Worm (Caenorhabditis elegans) whole organism, L2 larva: Measurements from ENCODE around the gene Y108F1.5.
"Not testable (repeated sequence)": the region's sequence is repeated elsewhere in the genome, so short reads cannot be mapped to it uniquely, and the experiment has no call there.

ENCODE experiments used
- C34F6.9 ChIP-seq: fragments of 150-350 bp; optimal IDR thresholded peaks from 2 replicates; lab custom pipeline; 2014; ENCODE audit warnings: missing biosample characterization, missing genetic modification characterization
- F13H6.1 ChIP-seq: sonication (generic microtip); optimal IDR thresholded peaks from 2 replicates; lab custom pipeline; 2016; ENCODE audit warnings: missing genetic modification characterization, missing compliant biosample characterization
- R02D3.7 ChIP-seq: fragments of 150-350 bp; optimal IDR thresholded peaks from 2 replicates; lab custom pipeline; 2014; ENCODE audit warnings: missing biosample characterization, missing genetic modification characterization
- Y55F3AM.14 ChIP-seq: fragments of 200-800 bp; sonication (Bioruptor generic); optimal IDR thresholded peaks from 2 replicates; lab custom pipeline; 2018; ENCODE audit warnings: mild to moderate bottlenecking, missing genetic modification characterization, missing compliant biosample characterization
- ZK546.5 ChIP-seq: sonication (generic microtip); optimal IDR thresholded peaks from 2 replicates; lab custom pipeline; 2017; ENCODE audit warnings: missing biosample characterization, missing genetic modification characterization
- aly-2 ChIP-seq: fragments of 150-350 bp; optimal IDR thresholded peaks from 2 replicates; lab custom pipeline; 2014; ENCODE audit warnings: missing biosample characterization, missing genetic modification characterization
- ama-1 ChIP-seq: fragments of 150-350 bp; optimal IDR thresholded peaks from 2 replicates; lab custom pipeline; 2018; ENCODE audit warnings: inconsistent platforms
- blmp-1 ChIP-seq: sonication (generic microtip); optimal IDR thresholded peaks from 2 replicates; lab custom pipeline; 2017; ENCODE audit warnings: missing genetic modification characterization, mild to moderate bottlenecking, missing compliant biosample characterization, antibody characterized with exemption, moderate library complexity; ENCODE audit not compliant: insufficient read depth
- ceh-82 ChIP-seq: fragments of 150-350 bp; optimal IDR thresholded peaks from 2 replicates; lab custom pipeline; 2014; ENCODE audit warnings: missing biosample characterization, missing genetic modification characterization
- crh-2 ChIP-seq: sonication (generic microtip); optimal IDR thresholded peaks from 2 replicates; lab custom pipeline; 2017; ENCODE audit warnings: missing biosample characterization, missing genetic modification characterization
- dmd-4 ChIP-seq: sonication (generic microtip); optimal IDR thresholded peaks from 2 replicates; lab custom pipeline; 2017; ENCODE audit warnings: missing biosample characterization, missing genetic modification characterization
- egl-27 ChIP-seq: sonication (generic microtip); optimal IDR thresholded peaks from 3 replicates; lab custom pipeline; 2017; ENCODE audit warnings: missing biosample characterization, missing genetic modification reagents, missing genetic modification characterization
- elt-3 ChIP-seq: sonication (generic microtip); optimal IDR thresholded peaks from 2 replicates; lab custom pipeline; 2017; ENCODE audit warnings: missing biosample characterization, missing genetic modification characterization
- fos-1 ChIP-seq: fragments of 150-350 bp; optimal IDR thresholded peaks from 2 replicates; lab custom pipeline; 2014; ENCODE audit warnings: missing biosample characterization, missing genetic modification characterization
- gmeb-1 ChIP-seq: fragments of 150-350 bp; optimal IDR thresholded peaks from 2 replicates; lab custom pipeline; 2014; ENCODE audit warnings: missing biosample characterization, missing genetic modification characterization
- lin-11 ChIP-seq: fragments of 150-350 bp; sonication (generic microtip); optimal IDR thresholded peaks from 2 replicates; lab custom pipeline; 2014; ENCODE audit warnings: missing biosample characterization, missing genetic modification characterization, inconsistent platforms, mixed read lengths
- lin-13 ChIP-seq: fragments of 150-350 bp; optimal IDR thresholded peaks from 2 replicates; lab custom pipeline; 2014; ENCODE audit warnings: missing biosample characterization, missing genetic modification reagents, missing genetic modification characterization
- lin-39 ChIP-seq: fragments of 150-350 bp; optimal IDR thresholded peaks from 2 replicates; lab custom pipeline; 2014; ENCODE audit warnings: missing biosample characterization, missing genetic modification reagents, missing genetic modification characterization
- lsy-2 ChIP-seq, 2 experiments: fragments of 150-350 bp in 1 of 2; sonication (generic microtip) in 1 of 2; optimal IDR thresholded peaks; 2 replicates each; lab custom pipeline; 2014 to 2017; ENCODE audit warnings: missing biosample characterization in 2 of 2, missing genetic modification characterization in 2 of 2
- nhr-10 ChIP-seq: sonication (generic microtip); optimal IDR thresholded peaks from 2 replicates; lab custom pipeline; 2017; ENCODE audit warnings: missing biosample characterization, missing genetic modification characterization
- nhr-12 ChIP-seq: fragments of 150-350 bp; optimal IDR thresholded peaks from 2 replicates; lab custom pipeline; 2014; ENCODE audit warnings: missing biosample characterization, missing genetic modification characterization
- nhr-129 ChIP-seq: fragments of 150-350 bp; optimal IDR thresholded peaks from 2 replicates; lab custom pipeline; 2014; ENCODE audit warnings: missing biosample characterization, missing genetic modification characterization
- nhr-23 ChIP-seq: fragments of 150-350 bp; optimal IDR thresholded peaks from 2 replicates; lab custom pipeline; 2014; ENCODE audit warnings: missing biosample characterization, missing genetic modification reagents, missing genetic modification characterization
- nhr-25 ChIP-seq: fragments of 150-350 bp; sonication (generic microtip); optimal IDR thresholded peaks from 3 replicates; lab custom pipeline; 2014; ENCODE audit warnings: missing biosample characterization, missing genetic modification characterization
- nhr-6 ChIP-seq: fragments of 150-350 bp; optimal IDR thresholded peaks from 2 replicates; lab custom pipeline; 2014; ENCODE audit warnings: missing biosample characterization, missing genetic modification characterization
- nhr-77 ChIP-seq: fragments of 150-350 bp; optimal IDR thresholded peaks from 2 replicates; lab custom pipeline; 2014; ENCODE audit warnings: missing biosample characterization, missing genetic modification characterization
- sem-4 ChIP-seq: fragments of 150-350 bp; optimal IDR thresholded peaks from 2 replicates; lab custom pipeline; 2014; ENCODE audit warnings: missing biosample characterization, missing genetic modification reagents, missing genetic modification characterization
- skn-1 ChIP-seq: sonication (generic microtip); optimal IDR thresholded peaks from 2 replicates; lab custom pipeline; 2017; ENCODE audit warnings: missing biosample characterization, missing genetic modification characterization
- sma-3 ChIP-seq: sonication (generic microtip); optimal IDR thresholded peaks from 2 replicates; lab custom pipeline; 2016; ENCODE audit warnings: missing genetic modification reagents, missing genetic modification characterization, missing compliant biosample characterization
- sma-9 ChIP-seq, 2 experiments: fragments of 150-350 bp in 1 of 2; sonication (generic microtip) in 1 of 2; optimal IDR thresholded peaks; 2 replicates each; lab custom pipeline; 2014 to 2016; ENCODE audit warnings: missing genetic modification characterization in 2 of 2, mild to moderate bottlenecking in 1 of 2, missing biosample characterization in 1 of 2, missing compliant biosample characterization in 1 of 2, missing genetic modification reagents in 1 of 2, moderate library complexity in 1 of 2
- snpc-4 ChIP-seq: fragments of 150-350 bp; optimal IDR thresholded peaks from 2 replicates; lab custom pipeline; 2014; ENCODE audit warnings: missing biosample characterization, missing genetic modification characterization
- ztf-1 ChIP-seq: fragments of 200-800 bp; sonication (Bioruptor generic); conservative IDR thresholded peaks from 2 replicates; pipeline ENCODE4 v1.3.6; 2022; ENCODE audit warnings: missing genetic modification characterization, missing compliant biosample characterization
- ztf-11 ChIP-seq: sonication (generic microtip); optimal IDR thresholded peaks from 2 replicates; lab custom pipeline; 2017; ENCODE audit warnings: missing biosample characterization, missing genetic modification characterization

Y108F1.5 gene

ce11 chrX:301530-301929, 27.7 kb upstream of the Y108F1.5 start, which contains the start of gene gcp-2.1:
gcp-2.1 (plus strand) TSS chrX:301830.
- TF ChIP-seq aly-2 (no peak), gmeb-1 (no peak), nhr-25 (no peak), F13H6.1 (no peak), Y55F3AM.14 (no peak), ztf-1 (no peak), elt-3 (tag; lab: Kevin White, UChicago) (no peak), ceh-82 (tag; lab: Kevin White, UChicago) (no peak), sem-4 (no peak), ama-1 (no peak), skn-1 (no peak), lin-13 (GFP tag; lab: Kevin White, UChicago) (no peak), nhr-12 (no peak), ztf-11 (tag; lab: Kevin White, UChicago) (no peak), blmp-1 (tag; lab: Kevin White, UChicago) (no peak), ZK546.5 (no peak), lin-39 (no peak), dmd-4 (tag; lab: Kevin White, UChicago) (no peak)

- peak; percentile 49 for TF ChIP-seq nhr-129 (tag; lab: Kevin White, UChicago)
- no peak for TF ChIP-seq ama-1
- TF ChIP-seq sma-9 (GFP tag; optimal IDR thresholded peaks at IDR 0.05; lab: Kevin White, UChicago), result peak; percentile 10
- no peak for TF ChIP-seq sma-9 (tag; optimal IDR thresholded peaks at IDR 0.05; lab: Kevin White, UChicago)
Observed at ce11 chrX:300250-300649, 26.4 kb upstream of the Y108F1.5 start.

ce11 chrX:299090-299489, 25.3 kb upstream of the Y108F1.5 start:
- TF ChIP-seq fos-1 (tag; lab: Kevin White, UChicago), result peak; percentile 64
- no peak for TF ChIP-seq ama-1

ce11 chrX:296934-297333, 23.1 kb upstream of the Y108F1.5 start, which contains the start of gene R57.2:
R57.2 (plus strand) TSS chrX:297234.
- TF ChIP-seq gmeb-1 (no peak), nhr-23 (tag; lab: Kevin White, UChicago) (no peak), lin-13 (GFP tag; lab: Kevin White, UChicago) (no peak), C34F6.9 (no peak), lin-11 (tag; lab: Kevin White, UChicago) (no peak), lin-39 (no peak), nhr-129 (tag; lab: Kevin White, UChicago) (no peak), R02D3.7 (no peak), sma-3 (GFP tag; lab: Kevin White, UChicago) (no peak), crh-2 (tag; lab: Kevin White, UChicago) (no peak), fos-1 (tag; lab: Kevin White, UChicago) (no peak), nhr-10 (no peak), nhr-77 (tag; lab: Kevin White, UChicago) (no peak)

ce11 chrX:295726-296125, 21.9 kb upstream of the Y108F1.5 start:
- TF ChIP-seq egl-27 (tag; lab: Kevin White, UChicago) (no peak), sma-9 (GFP tag; optimal IDR thresholded peaks at IDR 0.05; lab: Kevin White, UChicago) (no peak), sma-9 (tag; optimal IDR thresholded peaks at IDR 0.05; lab: Kevin White, UChicago) (no peak), nhr-6 (no peak), nhr-12 (no peak), nhr-129 (tag; lab: Kevin White, UChicago) (no peak)

- TF ChIP-seq lsy-2 (tag; optimal IDR thresholded peaks at IDR 0.05; lab: Kevin White, UChicago); lin-11 (tag; lab: Kevin White, UChicago); snpc-4 (tag; lab: Kevin White, UChicago): not testable (repeated sequence)
Observed at ce11 chrX:286116-286515, 12.3 kb upstream of the Y108F1.5 start, which contains the start of gene Y47C4A.1. Y47C4A.1 (minus strand) TSS chrX:286216.
